Worm (Caenorhabditis elegans) whole organism, L2 larva: ENCODE results near the gene C50B6.3.
A peak's percentile ranks its signal among the peaks of the same experiment; 100 is the strongest.

Experiments
- C34F6.9 ChIP-seq: fragments of 150-350 bp; optimal IDR thresholded peaks from 2 replicates; lab custom pipeline; 2014; ENCODE audit warnings: missing biosample characterization, missing genetic modification characterization
- alr-1 ChIP-seq: fragments of 150-350 bp; optimal IDR thresholded peaks from 2 replicates; lab custom pipeline; 2014; ENCODE audit warnings: missing biosample characterization, missing genetic modification characterization
- aly-2 ChIP-seq: fragments of 150-350 bp; optimal IDR thresholded peaks from 2 replicates; lab custom pipeline; 2014; ENCODE audit warnings: missing biosample characterization, missing genetic modification characterization
- ceh-82 ChIP-seq: fragments of 150-350 bp; optimal IDR thresholded peaks from 2 replicates; lab custom pipeline; 2014; ENCODE audit warnings: missing biosample characterization, missing genetic modification characterization
- crh-2 ChIP-seq: sonication (generic microtip); optimal IDR thresholded peaks from 2 replicates; lab custom pipeline; 2017; ENCODE audit warnings: missing biosample characterization, missing genetic modification characterization
- egl-27 ChIP-seq: sonication (generic microtip); optimal IDR thresholded peaks from 3 replicates; lab custom pipeline; 2017; ENCODE audit warnings: missing biosample characterization, missing genetic modification reagents, missing genetic modification characterization
- elt-3 ChIP-seq: sonication (generic microtip); optimal IDR thresholded peaks from 2 replicates; lab custom pipeline; 2017; ENCODE audit warnings: missing biosample characterization, missing genetic modification characterization
- fos-1 ChIP-seq: fragments of 150-350 bp; optimal IDR thresholded peaks from 2 replicates; lab custom pipeline; 2014; ENCODE audit warnings: missing biosample characterization, missing genetic modification characterization
- gmeb-1 ChIP-seq: fragments of 150-350 bp; optimal IDR thresholded peaks from 2 replicates; lab custom pipeline; 2014; ENCODE audit warnings: missing biosample characterization, missing genetic modification characterization
- lin-11 ChIP-seq: fragments of 150-350 bp; sonication (generic microtip); optimal IDR thresholded peaks from 2 replicates; lab custom pipeline; 2014; ENCODE audit warnings: missing biosample characterization, missing genetic modification characterization, inconsistent platforms, mixed read lengths
- lsy-2 ChIP-seq, 2 experiments: fragments of 150-350 bp in 1 of 2; sonication (generic microtip) in 1 of 2; optimal IDR thresholded peaks; 2 replicates each; lab custom pipeline; 2014 to 2017; ENCODE audit warnings: missing biosample characterization in 2 of 2, missing genetic modification characterization in 2 of 2
- mab-5 ChIP-seq: fragments of 150-350 bp; optimal IDR thresholded peaks from 2 replicates; lab custom pipeline; 2014; ENCODE audit warnings: missing biosample characterization, missing genetic modification characterization
- mbf-1 ChIP-seq: sonication (generic microtip); optimal IDR thresholded peaks from 2 replicates; lab custom pipeline; 2017; ENCODE audit warnings: missing biosample characterization, missing genetic modification characterization
- nhr-11 ChIP-seq: fragments of 150-350 bp; optimal IDR thresholded peaks from 2 replicates; lab custom pipeline; 2014; ENCODE audit warnings: missing biosample characterization, missing genetic modification characterization
- nhr-12 ChIP-seq: fragments of 150-350 bp; optimal IDR thresholded peaks from 2 replicates; lab custom pipeline; 2014; ENCODE audit warnings: missing biosample characterization, missing genetic modification characterization
- nhr-129 ChIP-seq: fragments of 150-350 bp; optimal IDR thresholded peaks from 2 replicates; lab custom pipeline; 2014; ENCODE audit warnings: missing biosample characterization, missing genetic modification characterization
- nhr-23 ChIP-seq: fragments of 150-350 bp; optimal IDR thresholded peaks from 2 replicates; lab custom pipeline; 2014; ENCODE audit warnings: missing biosample characterization, missing genetic modification reagents, missing genetic modification characterization
- nhr-25 ChIP-seq: fragments of 150-350 bp; sonication (generic microtip); optimal IDR thresholded peaks from 3 replicates; lab custom pipeline; 2014; ENCODE audit warnings: missing biosample characterization, missing genetic modification characterization
- nhr-6 ChIP-seq: fragments of 150-350 bp; optimal IDR thresholded peaks from 2 replicates; lab custom pipeline; 2014; ENCODE audit warnings: missing biosample characterization, missing genetic modification characterization
- nhr-77 ChIP-seq: fragments of 150-350 bp; optimal IDR thresholded peaks from 2 replicates; lab custom pipeline; 2014; ENCODE audit warnings: missing biosample characterization, missing genetic modification characterization
- peb-1 ChIP-seq: fragments of 150-350 bp; optimal IDR thresholded peaks from 2 replicates; lab custom pipeline; 2014; ENCODE audit warnings: missing biosample characterization, missing genetic modification characterization
- sem-4 ChIP-seq: fragments of 150-350 bp; optimal IDR thresholded peaks from 2 replicates; lab custom pipeline; 2014; ENCODE audit warnings: missing biosample characterization, missing genetic modification reagents, missing genetic modification characterization
- skn-1 ChIP-seq: sonication (generic microtip); optimal IDR thresholded peaks from 2 replicates; lab custom pipeline; 2017; ENCODE audit warnings: missing biosample characterization, missing genetic modification characterization
- sma-3 ChIP-seq: sonication (generic microtip); optimal IDR thresholded peaks from 2 replicates; lab custom pipeline; 2016; ENCODE audit warnings: missing genetic modification reagents, missing genetic modification characterization, missing compliant biosample characterization
- sma-9 ChIP-seq, 2 experiments: fragments of 150-350 bp in 1 of 2; sonication (generic microtip) in 1 of 2; optimal IDR thresholded peaks; 2 replicates each; lab custom pipeline; 2014 to 2016; ENCODE audit warnings: missing genetic modification characterization in 2 of 2, mild to moderate bottlenecking in 1 of 2, missing biosample characterization in 1 of 2, missing compliant biosample characterization in 1 of 2, missing genetic modification reagents in 1 of 2, moderate library complexity in 1 of 2
- snpc-4 ChIP-seq: fragments of 150-350 bp; optimal IDR thresholded peaks from 2 replicates; lab custom pipeline; 2014; ENCODE audit warnings: missing biosample characterization, missing genetic modification characterization
- unc-39 ChIP-seq: fragments of 150-350 bp; optimal IDR thresholded peaks from 2 replicates; lab custom pipeline; 2014; ENCODE audit warnings: missing biosample characterization, missing genetic modification characterization
- unc-55 ChIP-seq: fragments of 150-350 bp; sonication (generic microtip); optimal IDR thresholded peaks from 3 replicates; lab custom pipeline; 2014; ENCODE audit warnings: missing biosample characterization, missing genetic modification reagents, missing genetic modification characterization
- ztf-1 ChIP-seq: fragments of 200-800 bp; sonication (Bioruptor generic); conservative IDR thresholded peaks from 2 replicates; pipeline ENCODE4 v1.3.6; 2022; ENCODE audit warnings: missing genetic modification characterization, missing compliant biosample characterization
- ztf-11 ChIP-seq: sonication (generic microtip); optimal IDR thresholded peaks from 2 replicates; lab custom pipeline; 2017; ENCODE audit warnings: missing biosample characterization, missing genetic modification characterization
- ztf-4 ChIP-seq: fragments of 150-350 bp; optimal IDR thresholded peaks from 2 replicates; lab custom pipeline; 2014; ENCODE audit warnings: missing biosample characterization, missing genetic modification characterization

The C50B6.3 gene

ce11 chrV:13297220-13297619 is 16.2 kb upstream of the C50B6.3 start, which contains the start of gene C26E1.1:
TSS of gene C26E1.1 (plus strand) at chrV:13297520.
- TF ChIP-seq unc-55 (no peak), crh-2 (no peak), ztf-11 (tag; lab: Kevin White, UChicago) (no peak), nhr-23 (tag; lab: Kevin White, UChicago) (no peak)

- TF ChIP-seq nhr-129 (tag; lab: Kevin White, UChicago) (peak; percentile 56), sem-4 (no peak)
Observed at ce11 chrV:13298706-13299105, 14.7 kb upstream of the C50B6.3 start.

- TF ChIP-seq ceh-82 (no peak), sem-4 (no peak), lin-11 (tag; lab: Kevin White, UChicago) (no peak)
Observed at ce11 chrV:13299398-13299797, 14.0 kb upstream of the C50B6.3 start.

- TF ChIP-seq ztf-4 (tag; lab: Kevin White, UChicago) (no peak), nhr-129 (tag; lab: Kevin White, UChicago) (peak; percentile 10)
Observed at ce11 chrV:13300492-13300891, 12.9 kb upstream of the C50B6.3 start.

- TF ChIP-seq sma-9 (GFP tag; optimal IDR thresholded peaks at IDR 0.05; lab: Kevin White, UChicago) (peak; percentile 25), sma-9 (tag; optimal IDR thresholded peaks at IDR 0.05; lab: Kevin White, UChicago) (no peak), unc-39 (tag; lab: Kevin White, UChicago) (no peak), fos-1 (peak; percentile 12)
Observed at ce11 chrV:13301443-13301842, 11.9 kb upstream of the C50B6.3 start, which contains the start of gene ceh-79. TSS of gene ceh-79 (plus strand) at chrV:13301833.

ce11 chrV:13304663-13305188 is 8.6 kb upstream of the C50B6.3 start, which contains the start of gene C26E1.2:
TSS of gene C26E1.2 (plus strand) at chrV:13305138.
- TF ChIP-seq crh-2 (peak; percentile 25), gmeb-1 (tag; lab: Kevin White, UChicago) (peak; percentile 12), ceh-82 (no peak), fos-1 (peak; percentile 81)

- TF ChIP-seq alr-1 (tag; lab: Kevin White, UChicago) (no peak), nhr-6 (no peak), egl-27 (tag; lab: Kevin White, UChicago) (no peak), lsy-2 (tag; optimal IDR thresholded peaks at IDR 0.05; lab: Kevin White, UChicago) (no peak), nhr-77 (tag; lab: Kevin White, UChicago) (no peak), elt-3 (tag; lab: Kevin White, UChicago) (no peak), aly-2 (tag; lab: Kevin White, UChicago) (no peak), mbf-1 (no peak), nhr-23 (tag; lab: Kevin White, UChicago) (no peak), nhr-12 (no peak), mab-5 (no peak), peb-1 (tag; lab: Kevin White, UChicago) (no peak), snpc-4 (tag; lab: Kevin White, UChicago) (no peak), C34F6.9 (tag; lab: Kevin White, UChicago) (no peak)
Observed at ce11 chrV:13308616-13309015, 4.8 kb upstream of the C50B6.3 start, which contains the start of gene C50B6.1. TSS of gene C50B6.1 (plus strand) at chrV:13308916.

ce11 chrV:13309806-13310205 is 3.6 kb upstream of the C50B6.3 start:
- TF ChIP-seq skn-1 (no peak), nhr-25 (tag; lab: Kevin White, UChicago) (no peak), sma-3 (GFP tag; lab: Kevin White, UChicago) (no peak), aly-2 (tag; lab: Kevin White, UChicago) (no peak), nhr-11 (tag; lab: Kevin White, UChicago) (no peak), gmeb-1 (tag; lab: Kevin White, UChicago) (no peak), alr-1 (tag; lab: Kevin White, UChicago) (no peak), sma-9 (GFP tag; optimal IDR thresholded peaks at IDR 0.05; lab: Kevin White, UChicago) (no peak), sma-9 (tag; optimal IDR thresholded peaks at IDR 0.05; lab: Kevin White, UChicago) (no peak), ceh-82 (no peak), sem-4 (no peak), ztf-1 (GFP tag; lab: Robert Waterston, UW) (no peak), egl-27 (tag; lab: Kevin White, UChicago) (no peak)
